Fruit fly (Drosophila melanogaster) whole organism, prepupa: Measurements from ENCODE around the gene CG46440.

Experiments
- Blimp-1 ChIP-seq: fragments of 200-800 bp; sonication (Bioruptor generic); optimal IDR thresholded peaks from 3 replicates; lab custom pipeline; 2017; ENCODE audit warnings: missing biosample characterization, missing genetic modification characterization, mild to moderate bottlenecking, moderate library complexity, missing genetic modification reagents
- CG6276 ChIP-seq: fragments of 200-800 bp; sonication (Bioruptor generic); optimal IDR thresholded peaks from 2 replicates; lab custom pipeline; 2017; ENCODE audit warnings: missing biosample characterization, mild to moderate bottlenecking, missing genetic modification characterization
- CG6854 ChIP-seq: fragments of 200-800 bp; sonication (Bioruptor generic); optimal IDR thresholded peaks from 2 replicates; lab custom pipeline; 2017; ENCODE audit warnings: missing biosample characterization, mild to moderate bottlenecking, missing genetic modification characterization
- CG7368 ChIP-seq: fragments of 200-800 bp; sonication (Bioruptor generic); optimal IDR thresholded peaks from 3 replicates; lab custom pipeline; 2016; ENCODE audit warnings: missing biosample characterization, missing genetic modification characterization
- Eip75B ChIP-seq: fragments of 200-800 bp; sonication (Bioruptor generic); optimal IDR thresholded peaks from 3 replicates; lab custom pipeline; 2016; ENCODE audit warnings: missing biosample characterization, missing genetic modification characterization
- Lpt ChIP-seq: fragments of 200-800 bp; sonication (Bioruptor generic); optimal IDR thresholded peaks from 3 replicates; lab custom pipeline; 2016; ENCODE audit warnings: missing biosample characterization, missing genetic modification characterization
- dac ChIP-seq: fragments of 200-800 bp; sonication (Bioruptor generic); optimal IDR thresholded peaks from 2 replicates; lab custom pipeline; 2017; ENCODE audit warnings: missing biosample characterization, mild to moderate bottlenecking, missing genetic modification characterization
- vri ChIP-seq: fragments of 200-800 bp; sonication (Bioruptor generic); optimal IDR thresholded peaks from 3 replicates; lab custom pipeline; 2016; ENCODE audit warnings: missing biosample characterization, mild to moderate bottlenecking, missing genetic modification characterization

DNA sequence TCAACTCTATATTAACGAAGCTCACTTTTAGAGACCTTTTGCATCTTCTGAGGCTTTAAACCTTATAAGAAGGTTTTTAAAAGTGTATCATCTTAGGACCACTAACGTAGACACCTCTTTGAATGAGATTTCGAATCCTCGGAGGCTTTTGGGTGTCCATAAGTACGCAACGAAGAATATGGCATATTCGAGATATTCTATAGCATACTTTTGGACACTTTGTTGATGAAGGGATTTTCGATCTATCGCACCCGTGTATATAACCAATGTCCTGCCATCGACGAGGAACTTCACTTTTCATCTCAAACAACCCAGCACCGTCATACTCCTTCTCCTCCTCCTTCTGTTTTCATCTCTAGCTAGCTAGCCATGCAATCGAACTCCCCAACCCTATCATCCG is 35.3 kb downstream of the CG46440 start:
- TF ChIP-seq Eip75B (GFP tag; lab: Kevin White, UChicago), result no peak
- TF ChIP-seq CG7368 (GFP tag; lab: Kevin White, UChicago), result no peak
- TF ChIP-seq CG6854 (GFP tag; lab: Kevin White, UChicago), result no peak
- TF ChIP-seq Blimp-1 (GFP tag; lab: Kevin White, UChicago), result no peak
- TF ChIP-seq vri (GFP tag; lab: Kevin White, UChicago), result no peak
- TF ChIP-seq dac (GFP tag; lab: Kevin White, UChicago), result no peak
- no peak for TF ChIP-seq CG6276
- no peak for TF ChIP-seq Lpt
